Worm (Caenorhabditis elegans): ENCODE results near the gene H12D21.6.

Gene H12D21.6

ce11 chrV:14851206-14851605 lies 46.4 kb downstream of the H12D21.6 start:
- TF ChIP-seq unc-62 (GFP tag; optimal IDR thresholded peaks at IDR 0.05): no peak

ce11 chrV:14850530-14850929 lies 47.1 kb downstream of the H12D21.6 start:
- TF ChIP-seq unc-62 (GFP tag; optimal IDR thresholded peaks at IDR 0.05): no peak

ce11 chrV:14849628-14850027 lies 48.0 kb downstream of the H12D21.6 start:
- no peak for TF ChIP-seq unc-62 (GFP tag; optimal IDR thresholded peaks at IDR 0.05)

- TF ChIP-seq unc-62 (GFP tag; optimal IDR thresholded peaks at IDR 0.05): no peak
These were observed 49.0 kb downstream of the H12D21.6 start for ce11 chrV:14848510-14849206.
